Worm (Caenorhabditis elegans) whole organism, mixed stage, embryonic: ENCODE data around the gene T09A5.5.
A peak's percentile ranks its signal among the peaks of the same experiment; 100 is the strongest.

Experiments used
- M03D4.4 ChIP-seq: sonication (generic microtip); optimal IDR thresholded peaks from 2 replicates; lab custom pipeline; 2017; ENCODE audit warnings: mild to moderate bottlenecking, missing genetic modification characterization, missing compliant biosample characterization
- bed-3 ChIP-seq: fragments of 200-800 bp; sonication (Bioruptor generic); optimal IDR thresholded peaks from 3 replicates; lab custom pipeline; 2018; ENCODE audit warnings: mild to moderate bottlenecking, missing genetic modification characterization, moderate library complexity, missing compliant biosample characterization
- blmp-1 ChIP-seq: fragments of 150-350 bp; optimal IDR thresholded peaks from 2 replicates; lab custom pipeline; 2014; ENCODE audit warnings: missing biosample characterization, missing genetic modification characterization
- ceh-39 ChIP-seq: fragments of 150-350 bp; optimal IDR thresholded peaks from 2 replicates; lab custom pipeline; 2014; ENCODE audit warnings: missing biosample characterization, missing genetic modification characterization
- ceh-43 ChIP-seq: fragments of 200-800 bp; sonication (Bioruptor generic); optimal IDR thresholded peaks from 2 replicates; lab custom pipeline; 2018; ENCODE audit warnings: mild to moderate bottlenecking, missing genetic modification characterization, moderate library complexity, missing compliant biosample characterization
- ces-1 ChIP-seq: fragments of 150-350 bp; optimal IDR thresholded peaks from 2 replicates; lab custom pipeline; 2014; ENCODE audit warnings: missing biosample characterization, missing genetic modification reagents, missing genetic modification characterization
- elt-1 ChIP-seq: sonication (generic microtip); optimal IDR thresholded peaks from 2 replicates; lab custom pipeline; 2017; ENCODE audit warnings: missing genetic modification characterization, mild to moderate bottlenecking, missing compliant biosample characterization, antibody characterized with exemption, moderate library complexity, borderline replicate concordance; ENCODE audit not compliant: insufficient read depth
- elt-3 ChIP-seq: fragments of 150-350 bp; optimal IDR thresholded peaks from 2 replicates; lab custom pipeline; 2014; ENCODE audit warnings: missing biosample characterization, missing genetic modification characterization
- flh-1 ChIP-seq: fragments of 200-800 bp; sonication (Bioruptor generic); optimal IDR thresholded peaks from 2 replicates; lab custom pipeline; 2018; ENCODE audit warnings: mild to moderate bottlenecking, missing genetic modification characterization, moderate library complexity, missing compliant biosample characterization
- ham-2 ChIP-seq: fragments of 200-800 bp; sonication (Bioruptor generic); optimal IDR thresholded peaks from 2 replicates; lab custom pipeline; 2018; ENCODE audit warnings: mild to moderate bottlenecking, missing genetic modification characterization, missing compliant biosample characterization
- hlh-1 ChIP-seq: fragments of 150-350 bp; optimal IDR thresholded peaks from 2 replicates; lab custom pipeline; 2014; ENCODE audit warnings: missing biosample characterization, missing genetic modification reagents, missing genetic modification characterization
- lin-13 ChIP-seq: fragments of 150-350 bp; optimal IDR thresholded peaks from 2 replicates; lab custom pipeline; 2014; ENCODE audit warnings: missing biosample characterization, missing genetic modification characterization
- lin-32 ChIP-seq: fragments of 200-800 bp; sonication (Bioruptor generic); optimal IDR thresholded peaks from 2 replicates; lab custom pipeline; 2018; ENCODE audit warnings: mild to moderate bottlenecking, missing genetic modification characterization, missing compliant biosample characterization
- lsy-2 ChIP-seq: fragments of 150-350 bp; optimal IDR thresholded peaks from 2 replicates; lab custom pipeline; 2014; ENCODE audit warnings: missing biosample characterization, missing genetic modification characterization
- mep-1 ChIP-seq: fragments of 150-350 bp; optimal IDR thresholded peaks from 2 replicates; lab custom pipeline; 2017; ENCODE audit warnings: missing biosample characterization, missing genetic modification reagents, missing genetic modification characterization, inconsistent platforms
- mls-2 ChIP-seq: sonication (generic microtip); optimal IDR thresholded peaks from 2 replicates; lab custom pipeline; 2016; ENCODE audit warnings: mild to moderate bottlenecking, missing genetic modification characterization, moderate library complexity, missing compliant biosample characterization
- nhr-12 ChIP-seq: fragments of 150-350 bp; optimal IDR thresholded peaks from 2 replicates; lab custom pipeline; 2014; ENCODE audit warnings: missing biosample characterization, missing genetic modification characterization
- nhr-2 ChIP-seq: fragments of 150-350 bp; optimal IDR thresholded peaks from 2 replicates; lab custom pipeline; 2014; ENCODE audit warnings: missing biosample characterization, missing genetic modification characterization
- nhr-76 ChIP-seq: sonication (generic microtip); optimal IDR thresholded peaks from 2 replicates; lab custom pipeline; 2017; ENCODE audit warnings: missing biosample characterization, missing genetic modification characterization
- pha-4 ChIP-seq: fragments of 150-350 bp; optimal IDR thresholded peaks from 2 replicates; lab custom pipeline; 2018; ENCODE audit warnings: missing biosample characterization, missing genetic modification reagents, missing genetic modification characterization
- snpc-4 ChIP-seq: fragments of 150-350 bp; optimal IDR thresholded peaks from 2 replicates; lab custom pipeline; 2014; ENCODE audit warnings: missing biosample characterization, missing genetic modification characterization
- sptf-1 ChIP-seq: sonication (generic microtip); optimal IDR thresholded peaks from 2 replicates; lab custom pipeline; 2017; ENCODE audit warnings: mild to moderate bottlenecking, missing genetic modification characterization, moderate library complexity, missing compliant biosample characterization
- tbx-8 ChIP-seq: fragments of 200-800 bp; sonication (Bioruptor generic); optimal IDR thresholded peaks from 2 replicates; lab custom pipeline; 2018; ENCODE audit warnings: mild to moderate bottlenecking, missing genetic modification characterization, moderate library complexity, missing compliant biosample characterization
- unc-39 ChIP-seq: fragments of 150-350 bp; optimal IDR thresholded peaks from 2 replicates; lab custom pipeline; 2014; ENCODE audit warnings: missing biosample characterization, missing genetic modification characterization
- unc-62 ChIP-seq: fragments of 150-350 bp; optimal IDR thresholded peaks from 2 replicates; lab custom pipeline; 2014; ENCODE audit warnings: missing biosample characterization, missing genetic modification reagents, missing genetic modification characterization
- zip-8 ChIP-seq: fragments of 150-350 bp; optimal IDR thresholded peaks from 2 replicates; lab custom pipeline; 2014; ENCODE audit warnings: missing biosample characterization, missing genetic modification characterization
- ztf-11 ChIP-seq: fragments of 150-350 bp; optimal IDR thresholded peaks from 2 replicates; lab custom pipeline; 2014; ENCODE audit warnings: missing biosample characterization, missing genetic modification characterization

Gene T09A5.5

ce11 chrII:7873843-7874372 is 20.3 kb upstream of the T09A5.5 start, which contains the start of gene T01H3.3:
TSS of gene T01H3.3 (minus strand) at chrII:7873893.
- TF ChIP-seq lsy-2 (tag; lab: Kevin White, UChicago) = peak; percentile 42
- TF ChIP-seq lin-32 = no peak

ce11 chrII:7870632-7871031 is 17.1 kb upstream of the T09A5.5 start:
- TF ChIP-seq lin-13 (tag; lab: Kevin White, UChicago) (no peak), hlh-1 (tag; lab: Kevin White, UChicago) (peak; percentile 54), pha-4 (tag; lab: Kevin White, UChicago) (no peak), lsy-2 (tag; lab: Kevin White, UChicago) (peak; percentile 93), blmp-1 (tag; lab: Kevin White, UChicago) (no peak), nhr-12 (no peak), ceh-43 (no peak), elt-1 (tag; lab: Kevin White, UChicago) (no peak), mep-1 (tag; lab: Kevin White, UChicago) (peak; percentile 10)

ce11 chrII:7870062-7870461 is 16.5 kb upstream of the T09A5.5 start, which contains the start of gene ztf-17:
TSS of gene ztf-17 (minus strand) at chrII:7870162.
- TF ChIP-seq zip-8 (tag; lab: Kevin White, UChicago) (no peak), lsy-2 (tag; lab: Kevin White, UChicago) (no peak), mls-2 (tag; lab: Kevin White, UChicago) (no peak), unc-39 (tag; lab: Kevin White, UChicago) (no peak), mep-1 (tag; lab: Kevin White, UChicago) (no peak), blmp-1 (tag; lab: Kevin White, UChicago) (no peak), snpc-4 (tag; lab: Kevin White, UChicago) (no peak), ztf-11 (tag; lab: Kevin White, UChicago) (no peak), ces-1 (no peak)
- TF ChIP-seq, all 35 proteins: peak for 0

- TF ChIP-seq ceh-43 = no peak
- no peak for TF ChIP-seq elt-3 (tag; lab: Kevin White, UChicago)
- no peak for TF ChIP-seq nhr-2 (tag; lab: Kevin White, UChicago)
- no peak for TF ChIP-seq ham-2 (GFP tag; lab: Kevin White, UChicago)
- no peak for TF ChIP-seq unc-62 (GFP tag; lab: Kevin White, UChicago)
- TF ChIP-seq sptf-1 (tag; lab: Kevin White, UChicago) = no peak
- TF ChIP-seq nhr-12 = no peak
- no peak for TF ChIP-seq ceh-39 (tag; lab: Kevin White, UChicago)
- no peak for TF ChIP-seq ztf-11 (tag; lab: Kevin White, UChicago)
- TF ChIP-seq zip-8 (tag; lab: Kevin White, UChicago) = no peak
- TF ChIP-seq lin-32 = no peak
- no peak for TF ChIP-seq unc-39 (tag; lab: Kevin White, UChicago)
Measured at ce11 chrII:7866081-7866480, 12.5 kb upstream of the T09A5.5 start.

ce11 chrII:7864892-7865291 is 11.3 kb upstream of the T09A5.5 start:
- TF ChIP-seq bed-3 (GFP tag; lab: Kevin White, UChicago) = no peak
- no peak for TF ChIP-seq unc-62 (GFP tag; lab: Kevin White, UChicago)
- no peak for TF ChIP-seq unc-39 (tag; lab: Kevin White, UChicago)
- no peak for TF ChIP-seq ces-1
- TF ChIP-seq hlh-1 (tag; lab: Kevin White, UChicago) = no peak
- no peak for TF ChIP-seq mls-2 (tag; lab: Kevin White, UChicago)
- TF ChIP-seq flh-1 (GFP tag; lab: Kevin White, UChicago) = no peak
- TF ChIP-seq sptf-1 (tag; lab: Kevin White, UChicago) = no peak
- TF ChIP-seq lsy-2 (tag; lab: Kevin White, UChicago) = no peak
- TF ChIP-seq lin-32 = no peak
- TF ChIP-seq lin-13 (tag; lab: Kevin White, UChicago) = no peak
- TF ChIP-seq blmp-1 (tag; lab: Kevin White, UChicago) = no peak
- TF ChIP-seq nhr-76 = no peak
- no peak for TF ChIP-seq M03D4.4
- TF ChIP-seq tbx-8 (GFP tag; lab: Kevin White, UChicago) = no peak
- no peak for TF ChIP-seq ztf-11 (tag; lab: Kevin White, UChicago)

- TF ChIP-seq ceh-39 (tag; lab: Kevin White, UChicago) (no peak), mep-1 (tag; lab: Kevin White, UChicago) (peak; percentile 18), pha-4 (tag; lab: Kevin White, UChicago) (peak; percentile 19), ces-1 (peak; percentile 19), lsy-2 (tag; lab: Kevin White, UChicago) (peak; percentile 79)
- TF ChIP-seq, all 35 proteins: peak for 4
Measured at ce11 chrII:7864207-7864606, 10.6 kb upstream of the T09A5.5 start, which contains the start of gene ostb-1. TSS of gene ostb-1 (plus strand) at chrII:7864507.
